Worm (Caenorhabditis elegans) whole organism, young adult: Measurements from ENCODE around the gene C34F6.11.
A peak's percentile ranks its signal among the peaks of the same experiment; 100 is the strongest.

Experiments used
- B0336.3 ChIP-seq: fragments of 200-800 bp; sonication (Bioruptor generic); IDR thresholded peaks from 2 replicates; pipeline ENCODE4 v1.3.6; 2022; ENCODE audit warnings: missing genetic modification characterization, missing compliant biosample characterization
- C06A6.2 ChIP-seq: fragments of 200-800 bp; sonication (Bioruptor generic); conservative IDR thresholded peaks from 2 replicates; pipeline ENCODE4 v1.3.6; 2022; ENCODE audit warnings: missing genetic modification characterization, missing compliant biosample characterization
- F22D6.2 ChIP-seq: sonication (generic microtip); optimal IDR thresholded peaks from 2 replicates; lab custom pipeline; 2016; ENCODE audit warnings: mild to moderate bottlenecking, missing genetic modification characterization, missing compliant biosample characterization
- F37B4.10 ChIP-seq: fragments of 200-800 bp; sonication (Bioruptor generic); IDR thresholded peaks from 2 replicates; pipeline ENCODE4 v1.3.6; 2022; ENCODE audit warnings: missing genetic modification characterization, missing compliant biosample characterization
- F57C9.4 ChIP-seq: sonication (generic microtip); optimal IDR thresholded peaks from 2 replicates; lab custom pipeline; 2017; ENCODE audit warnings: mild to moderate bottlenecking, missing genetic modification characterization, missing compliant biosample characterization
- K12H6.12 ChIP-seq: fragments of 200-800 bp; sonication (Bioruptor generic); optimal IDR thresholded peaks from 2 replicates; lab custom pipeline; 2018; ENCODE audit warnings: mild to moderate bottlenecking, missing genetic modification characterization, missing compliant biosample characterization
- Y56A3A.18 ChIP-seq: fragments of 200-800 bp; sonication (Bioruptor generic); IDR thresholded peaks from 2 replicates; pipeline ENCODE4 v1.3.6; 2022; ENCODE audit warnings: missing genetic modification reagents, missing genetic modification characterization, missing compliant biosample characterization
- atf-7 ChIP-seq: sonication (generic microtip); optimal IDR thresholded peaks from 2 replicates; lab custom pipeline; 2017; ENCODE audit warnings: mild to moderate bottlenecking, missing genetic modification characterization, missing compliant biosample characterization
- athp-1 ChIP-seq: sonication (generic microtip); optimal IDR thresholded peaks from 2 replicates; lab custom pipeline; 2017; ENCODE audit warnings: mild to moderate bottlenecking, missing genetic modification characterization, missing compliant biosample characterization
- attf-5 ChIP-seq: fragments of 200-800 bp; sonication (Bioruptor generic); optimal IDR thresholded peaks from 2 replicates; lab custom pipeline; 2018; ENCODE audit warnings: mild to moderate bottlenecking, missing genetic modification characterization, missing compliant biosample characterization
- attf-6 ChIP-seq: fragments of 200-800 bp; sonication (Bioruptor generic); IDR thresholded peaks from 2 replicates; pipeline ENCODE4 v1.3.6; 2022; ENCODE audit warnings: missing genetic modification reagents, missing genetic modification characterization, missing compliant biosample characterization
- bed-2 ChIP-seq: fragments of 200-800 bp; sonication (Bioruptor generic); IDR thresholded peaks from 2 replicates; pipeline ENCODE4 v1.3.6; 2022; ENCODE audit warnings: missing genetic modification reagents, missing genetic modification characterization, missing compliant biosample characterization
- ccch-3 ChIP-seq: fragments of 200-800 bp; sonication (Bioruptor generic); optimal IDR thresholded peaks from 2 replicates; lab custom pipeline; 2018; ENCODE audit warnings: mild to moderate bottlenecking, missing genetic modification characterization, missing compliant biosample characterization
- cebp-1 ChIP-seq, 2 experiments: fragments of 200-800 bp in 1 of 2; sonication (Bioruptor generic) in 1 of 2; sonication (generic microtip) in 1 of 2; IDR thresholded peaks in 1 of 2; optimal IDR thresholded peaks in 1 of 2; 2 replicates each; pipeline versions ENCODE4 v1.3.6 to Lab custom; 2017 to 2022; ENCODE audit warnings: missing compliant biosample characterization in 2 of 2, missing genetic modification characterization in 2 of 2, mild to moderate bottlenecking in 1 of 2, missing genetic modification reagents in 1 of 2, moderate library complexity in 1 of 2
- ceh-27 ChIP-seq: fragments of 200-800 bp; sonication (Bioruptor generic); optimal IDR thresholded peaks from 2 replicates; lab custom pipeline; 2018; ENCODE audit warnings: mild to moderate bottlenecking, missing genetic modification characterization, moderate library complexity, missing compliant biosample characterization
- ceh-91 ChIP-seq: fragments of 200-800 bp; sonication (Bioruptor generic); IDR thresholded peaks from 2 replicates; pipeline ENCODE4 v1.3.6; 2022; ENCODE audit warnings: missing genetic modification reagents, missing genetic modification characterization, missing compliant biosample characterization
- die-1 ChIP-seq: sonication (generic microtip); optimal IDR thresholded peaks from 2 replicates; lab custom pipeline; 2016; ENCODE audit warnings: missing genotype, mild to moderate bottlenecking, missing genetic modification characterization, missing compliant biosample characterization
- dox-1 ChIP-seq: fragments of 200-800 bp; sonication (Bioruptor generic); IDR thresholded peaks from 2 replicates; pipeline ENCODE4 v1.3.6; 2022; ENCODE audit warnings: missing genetic modification reagents, missing genetic modification characterization, missing compliant biosample characterization
- dpff-1 ChIP-seq: sonication (generic microtip); optimal IDR thresholded peaks from 2 replicates; lab custom pipeline; 2017; ENCODE audit warnings: mild to moderate bottlenecking, missing genetic modification characterization, missing compliant biosample characterization
- fkh-3 ChIP-seq: sonication (generic microtip); optimal IDR thresholded peaks from 2 replicates; lab custom pipeline; 2016; ENCODE audit warnings: mild to moderate bottlenecking, missing genetic modification characterization, missing compliant biosample characterization
- hsf-1 ChIP-seq: fragments of 200-800 bp; sonication (Bioruptor generic); IDR thresholded peaks from 2 replicates; pipeline ENCODE4 v1.3.6; 2022; ENCODE audit warnings: missing genetic modification reagents, missing genetic modification characterization, missing compliant biosample characterization
- lin-35 ChIP-seq, 3 experiments: fragments of 150-350 bp in 2 of 3; sonication (generic microtip) in 1 of 3; optimal IDR thresholded peaks; 2 replicates each; lab custom pipeline; 2014 to 2018; ENCODE audit warnings: missing biosample characterization in 3 of 3, missing genetic modification characterization in 3 of 3, missing genetic modification reagents in 3 of 3
- lsl-1 ChIP-seq: fragments of 200-800 bp; sonication (Bioruptor generic); optimal IDR thresholded peaks from 2 replicates; lab custom pipeline; 2018; ENCODE audit warnings: mild to moderate bottlenecking, missing genetic modification characterization, moderate library complexity, missing compliant biosample characterization
- lsy-27 ChIP-seq: sonication (generic microtip); optimal IDR thresholded peaks from 2 replicates; lab custom pipeline; 2017; ENCODE audit warnings: missing genetic modification characterization, mild to moderate bottlenecking, missing compliant biosample characterization, antibody characterized with exemption, missing genotype, borderline replicate concordance; ENCODE audit not compliant: insufficient read depth
- mcd-1 ChIP-seq: fragments of 200-800 bp; sonication (Bioruptor generic); IDR thresholded peaks from 2 replicates; pipeline ENCODE4 v1.3.6; 2022; ENCODE audit warnings: missing genetic modification reagents, missing genetic modification characterization, missing compliant biosample characterization
- mxl-1 ChIP-seq: sonication (generic microtip); optimal IDR thresholded peaks from 2 replicates; lab custom pipeline; 2016; ENCODE audit warnings: missing genetic modification characterization, missing compliant biosample characterization
- nfyb-1 ChIP-seq: fragments of 200-800 bp; sonication (Bioruptor generic); IDR thresholded peaks from 2 replicates; pipeline ENCODE4 v1.3.6; 2022; ENCODE audit warnings: missing genetic modification reagents, missing genetic modification characterization, missing compliant biosample characterization
- nhr-80 ChIP-seq: sonication (generic microtip); optimal IDR thresholded peaks from 2 replicates; lab custom pipeline; 2016; ENCODE audit warnings: missing genetic modification characterization, missing compliant biosample characterization
- pbrm-1 ChIP-seq: fragments of 200-800 bp; sonication (Bioruptor generic); IDR thresholded peaks from 2 replicates; pipeline ENCODE4 v1.3.6; 2022; ENCODE audit warnings: missing genetic modification reagents, missing genetic modification characterization, missing compliant biosample characterization
- rcor-1 ChIP-seq: fragments of 200-800 bp; sonication (Bioruptor generic); IDR thresholded peaks from 2 replicates; pipeline ENCODE4 v1.3.6; 2022; ENCODE audit warnings: missing genetic modification reagents, missing genetic modification characterization, missing compliant biosample characterization
- repo-1 ChIP-seq: sonication (generic microtip); optimal IDR thresholded peaks from 2 replicates; lab custom pipeline; 2017; ENCODE audit warnings: mild to moderate bottlenecking, missing genetic modification characterization, missing compliant biosample characterization
- snpc-1.1 ChIP-seq: sonication (generic microtip); optimal IDR thresholded peaks from 2 replicates; lab custom pipeline; 2017; ENCODE audit warnings: missing genetic modification characterization, mild to moderate bottlenecking, missing compliant biosample characterization, antibody characterized with exemption, moderate library complexity, missing genotype, missing genetic modification reagents; ENCODE audit not compliant: insufficient read depth
- sptf-2 ChIP-seq: fragments of 200-800 bp; sonication (Bioruptor generic); optimal IDR thresholded peaks from 2 replicates; lab custom pipeline; 2018; ENCODE audit warnings: mild to moderate bottlenecking, missing genetic modification characterization, missing compliant biosample characterization
- tbx-9 ChIP-seq: sonication (generic microtip); optimal IDR thresholded peaks from 2 replicates; lab custom pipeline; 2016; ENCODE audit warnings: borderline replicate concordance, missing genetic modification characterization, inconsistent platforms, missing compliant biosample characterization
- zfh-2 ChIP-seq: fragments of 200-800 bp; sonication (Bioruptor generic); conservative IDR thresholded peaks from 2 replicates; pipeline ENCODE4 v1.3.6; 2022; ENCODE audit warnings: missing genetic modification reagents, missing genetic modification characterization, missing compliant biosample characterization
- ztf-26 ChIP-seq: sonication (generic microtip); optimal IDR thresholded peaks from 2 replicates; lab custom pipeline; 2017; ENCODE audit warnings: missing genetic modification characterization, missing compliant biosample characterization
- ztf-6 ChIP-seq: fragments of 200-800 bp; sonication (Bioruptor generic); IDR thresholded peaks from 2 replicates; pipeline ENCODE4 v1.3.6; 2022; ENCODE audit warnings: missing genetic modification reagents, missing genetic modification characterization, missing compliant biosample characterization

C34F6.11 gene

DNA sequence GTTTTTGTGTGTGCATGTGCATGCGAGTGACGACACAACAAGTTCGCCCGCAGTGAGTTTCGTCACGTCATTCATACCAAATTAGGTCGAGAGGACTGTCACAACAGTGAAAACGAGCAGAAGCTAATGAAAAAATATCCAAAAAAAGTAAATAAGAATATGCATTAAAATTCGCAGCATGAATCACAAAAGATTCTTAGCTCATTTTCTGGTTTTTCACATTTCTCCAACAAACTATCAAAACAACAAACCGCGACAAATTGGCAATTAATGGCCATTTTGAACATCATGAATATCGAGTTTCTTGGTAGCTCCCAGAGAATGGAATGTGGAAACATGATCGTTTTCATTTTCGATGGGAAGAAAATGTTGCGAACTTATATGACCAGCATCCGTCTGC is 39.9 kb upstream of the C34F6.11 start:
- TF ChIP-seq mcd-1 (GFP tag; lab: Robert Waterston, UW) (no peak), lin-35 (GFP tag; optimal IDR thresholded peaks at IDR 0.05; lab: Kevin White, UChicago) (no peak), athp-1 (tag; lab: Kevin White, UChicago) (no peak)

DNA sequence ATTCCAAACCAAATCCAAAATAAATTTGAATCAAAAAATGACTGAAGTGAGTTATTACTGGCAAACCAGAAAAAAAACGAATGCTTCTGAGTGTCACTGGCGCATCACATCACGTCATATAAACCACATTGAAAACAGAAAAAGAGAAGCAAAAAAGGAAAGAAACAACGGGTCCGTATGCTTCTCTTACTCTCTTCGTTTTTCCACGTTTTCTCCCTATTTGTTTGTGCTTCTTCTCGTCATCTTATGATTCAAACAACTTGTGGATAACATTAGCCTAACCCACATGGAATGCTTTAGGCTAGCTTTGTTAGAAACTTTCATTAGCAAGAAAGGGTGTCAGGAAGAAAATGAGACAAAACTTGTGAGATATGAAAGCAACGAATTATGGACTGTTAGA is 37.7 kb upstream of the C34F6.11 start:
- TF ChIP-seq mxl-1 (tag; lab: Kevin White, UChicago) (no peak), pbrm-1 (GFP tag; lab: Robert Waterston, UW) (no peak), F57C9.4 (tag; lab: Kevin White, UChicago) (no peak), attf-6 (no peak), ceh-91 (GFP tag; lab: Robert Waterston, UW) (no peak), nhr-80 (no peak), attf-5 (no peak), dox-1 (GFP tag; lab: Robert Waterston, UW) (no peak), K12H6.12 (tag; lab: Kevin White, UChicago) (no peak)
- TF ChIP-seq, all 124 proteins: peak for 0

DNA sequence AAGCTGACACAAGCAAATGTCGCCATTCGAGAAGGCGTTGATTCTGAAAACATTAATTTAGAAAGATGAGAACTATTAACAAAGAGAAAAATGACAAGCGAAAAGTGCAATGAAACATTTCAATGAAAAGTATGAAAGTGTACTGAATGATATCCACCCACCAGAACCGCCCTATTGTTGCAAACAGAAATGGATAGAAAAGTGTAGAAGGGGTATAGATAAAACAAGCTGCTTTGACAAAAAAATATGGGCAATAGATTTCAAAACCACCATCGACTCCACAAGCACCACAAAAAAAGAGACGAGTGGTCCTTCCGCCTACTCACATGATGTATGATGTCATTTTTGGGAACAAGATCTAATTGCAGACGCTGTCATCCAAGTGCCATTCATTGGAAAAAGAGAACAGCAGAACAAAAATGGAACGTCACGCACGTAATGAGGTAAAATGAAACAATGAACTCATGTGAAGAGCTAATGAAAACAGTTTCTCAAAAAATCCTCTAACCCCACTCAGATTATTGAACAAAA is 36.9 kb upstream of the C34F6.11 start, which contains the start of gene C34F6.10:
C34F6.10 (minus strand) TSS at position 51 of the 531 bp plus-strand sequence.
- TF ChIP-seq lsy-27 (tag; lab: Kevin White, UChicago) (no peak), B0336.3 (no peak), bed-2 (GFP tag; lab: Robert Waterston, UW) (no peak), nfyb-1 (GFP tag; lab: Robert Waterston, UW) (no peak), ccch-3 (GFP tag; lab: Kevin White, UChicago) (no peak), ztf-26 (tag; lab: Kevin White, UChicago) (no peak), dpff-1 (tag; lab: Kevin White, UChicago) (no peak), F37B4.10 (GFP tag; lab: Robert Waterston, UW) (no peak), snpc-1.1 (tag; lab: Kevin White, UChicago) (no peak), rcor-1 (GFP tag; lab: Robert Waterston, UW) (no peak), atf-7 (tag; lab: Kevin White, UChicago) (peak; percentile 16), hsf-1 (GFP tag; lab: Robert Waterston, UW) (no peak), F22D6.2 (tag; lab: Kevin White, UChicago) (no peak), ztf-6 (GFP tag; lab: Robert Waterston, UW) (no peak), ceh-27 (GFP tag; lab: Kevin White, UChicago) (peak; percentile 29), sptf-2 (GFP tag; lab: Kevin White, UChicago) (no peak)

DNA sequence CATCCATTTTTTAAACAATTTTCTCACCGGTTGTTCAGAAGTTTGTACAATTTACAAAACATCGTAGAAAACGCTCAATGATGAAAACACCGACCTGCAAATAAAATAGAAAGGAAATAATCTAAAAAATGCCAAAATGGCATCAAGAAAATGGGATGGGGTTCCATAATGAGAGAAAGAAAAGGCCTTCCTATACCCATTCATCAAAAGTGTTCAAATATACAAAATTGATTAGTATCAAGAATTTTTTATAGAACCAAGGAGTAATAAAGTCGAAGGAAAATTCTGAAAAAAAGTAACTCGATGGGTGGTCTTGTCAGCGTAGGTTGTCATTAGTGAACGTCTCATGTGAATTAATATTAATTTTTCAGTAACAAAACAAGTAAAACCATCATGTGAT is 22.9 kb upstream of the C34F6.11 start, which contains the start of gene C34F6.12:
C34F6.12 (minus strand) TSS at position 101 of the 400 bp plus-strand sequence.
- no peak for TF ChIP-seq repo-1 (tag; lab: Kevin White, UChicago)
- TF ChIP-seq mcd-1 (GFP tag; lab: Robert Waterston, UW): no peak
- no peak for TF ChIP-seq sptf-2 (GFP tag; lab: Kevin White, UChicago)
- no peak for TF ChIP-seq zfh-2 (GFP tag; lab: Robert Waterston, UW)
- TF ChIP-seq fkh-3: no peak
- TF ChIP-seq lsl-1: no peak
- no peak for TF ChIP-seq cebp-1 (GFP tag; IDR thresholded peaks at IDR 0.05; lab: Robert Waterston, UW)
- no peak for TF ChIP-seq cebp-1 (tag; optimal IDR thresholded peaks at IDR 0.05; lab: Kevin White, UChicago)
- TF ChIP-seq Y56A3A.18 (GFP tag; lab: Robert Waterston, UW): no peak
- TF ChIP-seq C06A6.2 (GFP tag; lab: Robert Waterston, UW): no peak
- TF ChIP-seq tbx-9 (tag; lab: Kevin White, UChicago): no peak
- no peak for TF ChIP-seq die-1 (tag; lab: Kevin White, UChicago)
